Fruit fly (Drosophila melanogaster): Measurements from ENCODE around the gene ash2.

ash2 gene

dm6 chr3R:24649923-24650322 is at the start of gene ash2, which contains the start of gene puf (continued):
- TF ChIP-seq unc-4 (GFP tag; IDR thresholded peaks at IDR 0.05; ENCODE audit: partially characterized antibody) = peak; percentile 48
- TF ChIP-seq cg (GFP tag; optimal IDR thresholded peaks at IDR 0.05) = peak; percentile 16
- no peak for TF ChIP-seq CG9876 (GFP tag; optimal IDR thresholded peaks at IDR 0.05)
- TF ChIP-seq Hsf (GFP tag; optimal IDR thresholded peaks at IDR 0.05) = no peak
- no peak for TF ChIP-seq CG32772 (GFP tag; IDR thresholded peaks at IDR 0.05)
- no peak for TF ChIP-seq CG2875 (GFP tag; optimal IDR thresholded peaks at IDR 0.05)
- peak; percentile 55 for TF ChIP-seq Ets97D (GFP tag; optimal IDR thresholded peaks at IDR 0.05)
- TF ChIP-seq trem (tag; optimal IDR thresholded peaks at IDR 0.05) = peak; percentile 53
- peak; percentile 40; the same call in 1 of the 2 replicates for TF ChIP-seq Adf1 (GFP tag; IDR thresholded peaks at IDR 0.05)
- peak; percentile 51; the same call in 1 of the 3 replicates for TF ChIP-seq CG16813 (GFP tag; IDR thresholded peaks at IDR 0.05; ENCODE audit: partially characterized antibody)
- TF ChIP-seq Trl (optimal IDR thresholded peaks at IDR 0.05) = peak in 1 of 2 experiments; percentile 6
- peak; percentile 25 for TF ChIP-seq Trl (GFP tag; optimal IDR thresholded peaks at IDR 0.05)
- TF ChIP-seq CG12659 (GFP tag; optimal IDR thresholded peaks at IDR 0.05) = peak; percentile 71
- peak; percentile 24 for TF ChIP-seq dm (GFP tag; optimal IDR thresholded peaks at IDR 0.05)
- no peak for TF ChIP-seq CG6175 (GFP tag; IDR thresholded peaks at IDR 0.05)
- peak; percentile 63 for TF ChIP-seq CG6791 (GFP tag; IDR thresholded peaks at IDR 0.05; ENCODE audit: partially characterized antibody)
- no peak for TF ChIP-seq repo (GFP tag; optimal IDR thresholded peaks at IDR 0.05)
- TF ChIP-seq Myb (GFP tag; optimal IDR thresholded peaks at IDR 0.05) = peak; percentile 51
- TF ChIP-seq CG2712 (tag; optimal IDR thresholded peaks at IDR 0.05) = no peak
- TF ChIP-seq CG17829 (tag; optimal IDR thresholded peaks at IDR 0.05) = peak; percentile 36
- TF ChIP-seq HmgD (GFP tag; optimal IDR thresholded peaks at IDR 0.05) = peak; percentile 33
- TF ChIP-seq exex (tag; optimal IDR thresholded peaks at IDR 0.05) = no peak
- TF ChIP-seq bab2 (GFP tag; optimal IDR thresholded peaks at IDR 0.05) = no peak
- no peak for TF ChIP-seq fd96Cb (tag; optimal IDR thresholded peaks at IDR 0.05)
- TF ChIP-seq nmo (GFP tag; optimal IDR thresholded peaks at IDR 0.05) = peak; percentile 25
- TF ChIP-seq slbo (GFP tag; IDR thresholded peaks at IDR 0.05) = peak; percentile 22; the same call in 1 of the 2 replicates
- TF ChIP-seq CG34224 (GFP tag; IDR thresholded peaks at IDR 0.05; ENCODE audit: partially characterized antibody) = peak; percentile 54; the same call in 1 of the 3 replicates
- no peak for TF ChIP-seq slp2 (GFP tag; optimal IDR thresholded peaks at IDR 0.05)
- peak; percentile 58; the same call in 2 of the 3 replicates for TF ChIP-seq HLH4C (GFP tag; IDR thresholded peaks at IDR 0.05; ENCODE audit: partially characterized antibody)
- TF ChIP-seq zen2 (GFP tag; IDR thresholded peaks at IDR 0.05; ENCODE audit: partially characterized antibody) = peak; percentile 63; the same call in 1 of the 3 replicates
- no peak for TF ChIP-seq CG10543 (GFP tag; optimal IDR thresholded peaks at IDR 0.05)
- TF ChIP-seq pho (GFP tag; optimal IDR thresholded peaks at IDR 0.05) = no peak
- TF ChIP-seq rib (GFP tag; IDR thresholded peaks at IDR 0.05) = no peak
- TF ChIP-seq MESR4 (GFP tag; optimal IDR thresholded peaks at IDR 0.05) = peak; percentile 76
- peak; percentile 44; the same call in 2 of the 3 replicates for TF ChIP-seq CG14860 (GFP tag; IDR thresholded peaks at IDR 0.05; ENCODE audit: partially characterized antibody)
- TF ChIP-seq ato (GFP tag; IDR thresholded peaks at IDR 0.05; ENCODE audit: partially characterized antibody) = peak; percentile 58
- peak; percentile 86 for TF ChIP-seq Med (GFP tag)
- peak; percentile 55 for TF ChIP-seq BEAF-32 (GFP tag; optimal IDR thresholded peaks at IDR 0.05)
- no peak for TF ChIP-seq stc (GFP tag; IDR thresholded peaks at IDR 0.05)
- TF ChIP-seq E2f2 (GFP tag; IDR thresholded peaks at IDR 0.05) = peak; percentile 58
- peak; percentile 57 for TF ChIP-seq sob (GFP tag; IDR thresholded peaks at IDR 0.05)
- peak; percentile 64 for TF ChIP-seq CHES-1-like (GFP tag; optimal IDR thresholded peaks at IDR 0.05)
- TF ChIP-seq kah (GFP tag; optimal IDR thresholded peaks at IDR 0.05) = peak; percentile 14
- no peak for TF ChIP-seq CG1602 (GFP tag; optimal IDR thresholded peaks at IDR 0.05)
- TF ChIP-seq bbx (GFP tag; IDR thresholded peaks at IDR 0.05; ENCODE audit: partially characterized antibody) = peak; percentile 81
- peak; percentile 73 for TF ChIP-seq CG4617 (GFP tag; optimal IDR thresholded peaks at IDR 0.05; ENCODE audit: borderline replicate concordance)
